Worm (Caenorhabditis elegans) whole organism, L1 larva: ENCODE data around the gene Y51H7BR.8.

Experiments
- C04F5.9 ChIP-seq: sonication (generic microtip); optimal IDR thresholded peaks from 2 replicates; lab custom pipeline; 2016; ENCODE audit warnings: missing genetic modification characterization, missing compliant biosample characterization
- Y116A8C.19 ChIP-seq: sonication (generic microtip); optimal IDR thresholded peaks from 2 replicates; lab custom pipeline; 2016; ENCODE audit warnings: missing compliant biosample characterization, missing genetic modification characterization, borderline replicate concordance
- aha-1 ChIP-seq: fragments of 150-350 bp; optimal IDR thresholded peaks from 2 replicates; lab custom pipeline; 2014; ENCODE audit warnings: missing biosample characterization, missing genetic modification characterization
- alr-1 ChIP-seq: fragments of 200-800 bp; sonication (Bioruptor generic); optimal IDR thresholded peaks from 2 replicates; lab custom pipeline; 2018; ENCODE audit warnings: borderline replicate concordance, mild to moderate bottlenecking, missing genetic modification characterization, missing compliant biosample characterization
- ceh-63 ChIP-seq: fragments of 200-800 bp; sonication (Bioruptor generic); optimal IDR thresholded peaks from 2 replicates; lab custom pipeline; 2018; ENCODE audit warnings: mild to moderate bottlenecking, missing genetic modification characterization, missing compliant biosample characterization
- ceh-8 ChIP-seq: fragments of 200-800 bp; sonication (Bioruptor generic); optimal IDR thresholded peaks from 2 replicates; lab custom pipeline; 2018; ENCODE audit warnings: mild to moderate bottlenecking, missing genetic modification characterization, moderate library complexity, missing compliant biosample characterization
- ceh-88 ChIP-seq: fragments of 200-800 bp; sonication (Bioruptor generic); IDR thresholded peaks from 2 replicates; pipeline ENCODE4 v1.3.6; 2022; ENCODE audit warnings: missing genetic modification characterization, missing compliant biosample characterization
- ces-1 ChIP-seq: fragments of 150-350 bp; optimal IDR thresholded peaks from 2 replicates; lab custom pipeline; 2014; ENCODE audit warnings: missing biosample characterization, missing genetic modification reagents, missing genetic modification characterization
- dpl-1 ChIP-seq, 3 experiments: fragments of 150-350 bp in 2 of 3; sonication (generic microtip) in 1 of 3; optimal IDR thresholded peaks; 2 replicates each; lab custom pipeline; 2014 to 2017; ENCODE audit warnings: missing biosample characterization in 3 of 3, missing genetic modification characterization in 3 of 3, missing genetic modification reagents in 3 of 3
- dsc-1 ChIP-seq: sonication (generic microtip); optimal IDR thresholded peaks from 2 replicates; lab custom pipeline; 2016; ENCODE audit warnings: mild to moderate bottlenecking, missing genetic modification characterization, missing compliant biosample characterization
- efl-1 ChIP-seq, 4 experiments: fragments of 150-350 bp; optimal IDR thresholded peaks in 3 of 4; peaks in 1 of 4; 1 replicate in 1 of 4; 2 replicates in 3 of 4; lab custom pipeline; 2014; ENCODE audit warnings: missing biosample characterization in 2 of 4, missing genetic modification characterization in 2 of 4, missing genetic modification reagents in 2 of 4
- egl-27 ChIP-seq, 2 experiments: fragments of 150-350 bp in 1 of 2; sonication (generic microtip); optimal IDR thresholded peaks; 3 replicates each; lab custom pipeline; 2017 to 2018; ENCODE audit warnings: missing biosample characterization in 2 of 2, missing genetic modification characterization in 2 of 2, missing genetic modification reagents in 2 of 2
- elt-2 ChIP-seq: sonication (generic microtip); optimal IDR thresholded peaks from 2 replicates; lab custom pipeline; 2016; ENCODE audit warnings: missing genetic modification characterization, mild to moderate bottlenecking, inconsistent platforms, missing compliant biosample characterization, missing genetic modification reagents
- fkh-8 ChIP-seq: sonication (generic microtip); optimal IDR thresholded peaks from 2 replicates; lab custom pipeline; 2016; ENCODE audit warnings: mild to moderate bottlenecking, missing genetic modification characterization, missing compliant biosample characterization
- fos-1 ChIP-seq: fragments of 150-350 bp; optimal IDR thresholded peaks from 2 replicates; lab custom pipeline; 2014; ENCODE audit warnings: missing biosample characterization, missing genetic modification characterization
- irx-1 ChIP-seq: sonication (generic microtip); optimal IDR thresholded peaks from 2 replicates; lab custom pipeline; 2016; ENCODE audit warnings: missing genetic modification characterization, missing compliant biosample characterization
- isw-1 ChIP-seq: fragments of 200-800 bp; sonication (Bioruptor generic); IDR thresholded peaks from 2 replicates; pipeline ENCODE4 v1.3.6; 2022; ENCODE audit warnings: missing genetic modification characterization, missing compliant biosample characterization
- lin-13 ChIP-seq: fragments of 150-350 bp; optimal IDR thresholded peaks from 2 replicates; lab custom pipeline; 2014; ENCODE audit warnings: missing biosample characterization, missing genetic modification reagents, missing genetic modification characterization
- lin-15B ChIP-seq: fragments of 150-350 bp; sonication (generic microtip); optimal IDR thresholded peaks from 3 replicates; lab custom pipeline; 2014; ENCODE audit warnings: missing biosample characterization, missing genetic modification characterization
- lin-35 ChIP-seq, 2 experiments: fragments of 150-350 bp; optimal IDR thresholded peaks; 2 replicates each; lab custom pipeline; 2014; ENCODE audit warnings: missing biosample characterization in 2 of 2, missing genetic modification characterization in 2 of 2, missing genetic modification reagents in 2 of 2
- lsy-2 ChIP-seq, 2 experiments: fragments of 150-350 bp; optimal IDR thresholded peaks; 2 replicates each; lab custom pipeline; 2014; ENCODE audit warnings: missing biosample characterization in 2 of 2, missing genetic modification characterization in 2 of 2
- mef-2 ChIP-seq: fragments of 150-350 bp; optimal IDR thresholded peaks from 2 replicates; lab custom pipeline; 2014; ENCODE audit warnings: missing biosample characterization, missing genetic modification characterization
- nhr-237 ChIP-seq: fragments of 150-350 bp; optimal IDR thresholded peaks from 2 replicates; lab custom pipeline; 2014; ENCODE audit warnings: missing biosample characterization, missing genetic modification characterization
- nhr-28 ChIP-seq: fragments of 150-350 bp; optimal IDR thresholded peaks from 2 replicates; lab custom pipeline; 2014; ENCODE audit warnings: missing biosample characterization, missing genetic modification characterization
- nhr-47 ChIP-seq: sonication (generic microtip); optimal IDR thresholded peaks from 2 replicates; lab custom pipeline; 2016; ENCODE audit warnings: mild to moderate bottlenecking, missing genetic modification characterization, moderate library complexity, missing compliant biosample characterization
- nhr-71 ChIP-seq: sonication (generic microtip); optimal IDR thresholded peaks from 2 replicates; lab custom pipeline; 2016; ENCODE audit warnings: mild to moderate bottlenecking, missing genetic modification characterization, moderate library complexity, missing compliant biosample characterization
- nhr-76 ChIP-seq: sonication (generic microtip); optimal IDR thresholded peaks from 2 replicates; lab custom pipeline; 2017; ENCODE audit warnings: missing biosample characterization, missing genetic modification characterization
- nhr-77 ChIP-seq: fragments of 150-350 bp; optimal IDR thresholded peaks from 2 replicates; lab custom pipeline; 2014; ENCODE audit warnings: missing biosample characterization, missing genetic modification characterization
- pqm-1 ChIP-seq: sonication (generic microtip); optimal IDR thresholded peaks from 3 replicates; lab custom pipeline; 2017; ENCODE audit warnings: missing biosample characterization, missing genetic modification characterization
- snu-23 ChIP-seq: sonication (generic microtip); optimal IDR thresholded peaks from 2 replicates; lab custom pipeline; 2016; ENCODE audit warnings: missing genetic modification characterization, missing compliant biosample characterization
- sptf-1 ChIP-seq: fragments of 150-350 bp; optimal IDR thresholded peaks from 2 replicates; lab custom pipeline; 2014; ENCODE audit warnings: missing biosample characterization, missing genetic modification characterization
- sup-37 ChIP-seq: fragments of 200-800 bp; sonication (Bioruptor generic); optimal IDR thresholded peaks from 2 replicates; lab custom pipeline; 2018; ENCODE audit warnings: mild to moderate bottlenecking, missing genetic modification characterization, missing compliant biosample characterization
- swsn-7 ChIP-seq: sonication (generic microtip); optimal IDR thresholded peaks from 2 replicates; lab custom pipeline; 2016; ENCODE audit warnings: missing genetic modification characterization, missing compliant biosample characterization
- tbx-2 ChIP-seq: sonication (generic microtip); optimal IDR thresholded peaks from 2 replicates; lab custom pipeline; 2016; ENCODE audit warnings: missing genetic modification characterization, missing compliant biosample characterization
- unc-130 ChIP-seq: fragments of 150-350 bp; optimal IDR thresholded peaks from 2 replicates; lab custom pipeline; 2017; ENCODE audit warnings: missing biosample characterization, missing genetic modification characterization, inconsistent platforms
- unc-86 ChIP-seq: sonication (generic microtip); optimal IDR thresholded peaks from 2 replicates; lab custom pipeline; 2016; ENCODE audit warnings: missing genetic modification characterization, missing compliant biosample characterization
- unc-98 ChIP-seq: fragments of 200-800 bp; sonication (Bioruptor generic); IDR thresholded peaks from 2 replicates; pipeline ENCODE4 v1.3.6; 2022; ENCODE audit warnings: missing genetic modification characterization, missing compliant biosample characterization
- xbp-1 ChIP-seq: sonication (generic microtip); optimal IDR thresholded peaks from 2 replicates; lab custom pipeline; 2016; ENCODE audit warnings: missing genetic modification characterization, missing compliant biosample characterization
- zag-1 ChIP-seq: fragments of 150-350 bp; optimal IDR thresholded peaks from 2 replicates; lab custom pipeline; 2014; ENCODE audit warnings: missing biosample characterization, missing genetic modification characterization
- zip-4 ChIP-seq: fragments of 200-800 bp; sonication (Bioruptor generic); optimal IDR thresholded peaks from 2 replicates; lab custom pipeline; 2018; ENCODE audit warnings: mild to moderate bottlenecking, missing genetic modification characterization, moderate library complexity, missing compliant biosample characterization

Gene Y51H7BR.8

ce11 chrII:1518914-1519313, at the start of gene Y51H7BR.8:
Y51H7BR.8 (plus strand) TSS chrII:1519214.
- no peak for TF ChIP-seq snu-23 (GFP tag; lab: Kevin White, UChicago)
- no peak for TF ChIP-seq lin-35 (GFP tag; optimal IDR thresholded peaks at IDR 0.05; lab: Kevin White, UChicago)
- TF ChIP-seq isw-1 (GFP tag; lab: Robert Waterston, UW): no peak
- TF ChIP-seq aha-1 (tag; lab: Kevin White, UChicago): no peak
- no peak for TF ChIP-seq xbp-1 (tag; lab: Kevin White, UChicago)
- TF ChIP-seq dsc-1 (tag; lab: Kevin White, UChicago): no peak
- TF ChIP-seq ceh-63 (GFP tag; lab: Kevin White, UChicago): no peak
- TF ChIP-seq pqm-1 (tag; lab: Kevin White, UChicago): no peak
- no peak for TF ChIP-seq lin-13 (GFP tag; lab: Kevin White, UChicago)
- TF ChIP-seq alr-1 (tag; lab: Kevin White, UChicago): no peak
- no peak for TF ChIP-seq nhr-76 (tag; lab: Kevin White, UChicago)
- TF ChIP-seq nhr-77 (tag; lab: Kevin White, UChicago): no peak

ce11 chrII:1470515-1470966, 48.5 kb upstream of the Y51H7BR.8 start, which contains the start of gene H17B01.2:
H17B01.2 (plus strand) TSS chrII:1470565.
- TF ChIP-seq C04F5.9 (tag; lab: Kevin White, UChicago) (no peak), dpl-1 (GFP tag; optimal IDR thresholded peaks at IDR 0.05; lab: Kevin White, UChicago) (no peak), mef-2 (no peak), efl-1 (optimal IDR thresholded peaks at IDR 0.05; lab: Kevin White, UChicago) (no peak), efl-1 (GFP tag; optimal IDR thresholded peaks at IDR 0.05 in 1 of 2; lab: Kevin White, UChicago) (no peak), nhr-28 (tag; lab: Kevin White, UChicago) (no peak), egl-27 (tag; optimal IDR thresholded peaks at IDR 0.05; lab: Kevin White, UChicago) (no peak), fkh-8 (no peak), lsy-2 (tag; optimal IDR thresholded peaks at IDR 0.05; lab: Kevin White, UChicago) (no peak), unc-130 (tag; lab: Kevin White, UChicago) (no peak), swsn-7 (tag; lab: Kevin White, UChicago) (no peak), alr-1 (tag; lab: Kevin White, UChicago) (no peak), nhr-237 (tag; lab: Kevin White, UChicago) (no peak), sptf-1 (tag; lab: Kevin White, UChicago) (no peak), sup-37 (GFP tag; lab: Kevin White, UChicago) (no peak), unc-98 (no peak), tbx-2 (tag; lab: Kevin White, UChicago) (no peak), irx-1 (tag; lab: Kevin White, UChicago) (no peak)

ce11 chrII:1473481-1473880, 45.5 kb upstream of the Y51H7BR.8 start, which contains the start of gene H17B01.5:
H17B01.5 (minus strand) TSS chrII:1473581.
- TF ChIP-seq Y116A8C.19 (no peak), ceh-8 (no peak), nhr-71 (tag; lab: Kevin White, UChicago) (no peak), snu-23 (GFP tag; lab: Kevin White, UChicago) (no peak), ceh-88 (GFP tag; lab: Robert Waterston, UW) (no peak), isw-1 (GFP tag; lab: Robert Waterston, UW) (no peak), mef-2 (no peak), fos-1 (no peak), nhr-47 (tag; lab: Kevin White, UChicago) (no peak), elt-2 (tag; lab: Kevin White, UChicago) (no peak), ces-1 (GFP tag; lab: Kevin White, UChicago) (no peak), lin-35 (GFP tag; optimal IDR thresholded peaks at IDR 0.05; lab: Kevin White, UChicago) (no peak), zag-1 (no peak), sup-37 (GFP tag; lab: Kevin White, UChicago) (no peak), zip-4 (no peak), unc-86 (tag; lab: Kevin White, UChicago) (no peak), lsy-2 (tag; optimal IDR thresholded peaks at IDR 0.05; lab: Kevin White, UChicago) (no peak), lin-15B (no peak)
